Fruit fly (Drosophila melanogaster) whole organism, embryonic: ENCODE measurements around the gene Tob.
A peak's percentile ranks its signal among the peaks of the same experiment; 100 is the strongest.

Source experiments
- Adf1 ChIP-seq: fragments of 200-800 bp; sonication (Bioruptor generic); IDR thresholded peaks from 2 replicates; pipeline ENCODE4 v1.3.6; 2022; ENCODE audit warnings: missing biosample characterization, missing genetic modification characterization
- Atf3 ChIP-seq: fragments of 200-800 bp; sonication (Bioruptor generic); optimal IDR thresholded peaks from 3 replicates; lab custom pipeline; 2016; ENCODE audit warnings: missing biosample characterization, missing genetic modification characterization
- CG10979 ChIP-seq: fragments of 200-800 bp; sonication (Bioruptor generic); optimal IDR thresholded peaks from 2 replicates; lab custom pipeline; 2018; ENCODE audit warnings: missing biosample characterization, mild to moderate bottlenecking, missing genetic modification characterization, moderate library complexity
- CG14014 ChIP-seq: fragments of 200-800 bp; sonication (Bioruptor generic); IDR thresholded peaks from 2 replicates; pipeline ENCODE4 v1.3.6; 2022; ENCODE audit warnings: missing biosample characterization, missing genetic modification characterization
- CG14710 ChIP-seq: fragments of 200-800 bp; sonication (Bioruptor generic); optimal IDR thresholded peaks from 3 replicates; lab custom pipeline; 2019; ENCODE audit warnings: missing biosample characterization, mild to moderate bottlenecking, missing genetic modification characterization, moderate library complexity
- CG15601 ChIP-seq: fragments of 200-800 bp; sonication (Bioruptor generic); optimal IDR thresholded peaks from 3 replicates; lab custom pipeline; 2019; ENCODE audit warnings: missing biosample characterization, mild to moderate bottlenecking, missing genetic modification characterization, moderate library complexity
- CG17328 ChIP-seq: fragments of 200-800 bp; sonication (Bioruptor generic); IDR thresholded peaks from 2 replicates; pipeline ENCODE4 v1.3.6; 2022; ENCODE audit warnings: missing biosample characterization, missing genetic modification characterization
- CG17359 ChIP-seq: fragments of 200-800 bp; sonication (Bioruptor generic); optimal IDR thresholded peaks from 3 replicates; lab custom pipeline; 2018; ENCODE audit warnings: missing biosample characterization, mild to moderate bottlenecking, missing genetic modification characterization, moderate library complexity
- CG2116 ChIP-seq: fragments of 200-800 bp; sonication (Bioruptor generic); optimal IDR thresholded peaks from 3 replicates; lab custom pipeline; 2018; ENCODE audit warnings: missing biosample characterization, mild to moderate bottlenecking, missing genetic modification characterization
- CG2120 ChIP-seq: fragments of 200-800 bp; sonication (Bioruptor generic); optimal IDR thresholded peaks from 3 replicates; lab custom pipeline; 2016; ENCODE audit warnings: missing biosample characterization, missing genetic modification characterization
- CG2199 ChIP-seq: fragments of 200-800 bp; sonication (Bioruptor generic); IDR thresholded peaks from 3 replicates; pipeline ENCODE4 v1.3.6; 2022; ENCODE audit warnings: missing biosample characterization, missing genetic modification characterization
- CG3407 ChIP-seq: fragments of 200-800 bp; sonication (Bioruptor generic); optimal IDR thresholded peaks from 2 replicates; lab custom pipeline; 2018; ENCODE audit warnings: missing biosample characterization, mild to moderate bottlenecking, missing genetic modification characterization
- CG4617 ChIP-seq: fragments of 200-800 bp; sonication (Bioruptor generic); optimal IDR thresholded peaks from 3 replicates; lab custom pipeline; 2016; ENCODE audit warnings: missing biosample characterization, missing genetic modification characterization, borderline replicate concordance
- CG4730 ChIP-seq: fragments of 200-800 bp; sonication (Bioruptor generic); IDR thresholded peaks from 2 replicates; pipeline ENCODE4 v1.3.6; 2022; ENCODE audit warnings: missing biosample characterization, missing genetic modification characterization
- CG4854 ChIP-seq: fragments of 200-800 bp; sonication (Bioruptor generic); optimal IDR thresholded peaks from 2 replicates; lab custom pipeline; 2016; ENCODE audit warnings: missing biosample characterization, missing genetic modification characterization, inconsistent platforms
- CG6791 ChIP-seq: fragments of 200-800 bp; sonication (Bioruptor generic); IDR thresholded peaks from 3 replicates; pipeline ENCODE4 v1.3.6; 2022; ENCODE audit warnings: missing biosample characterization, missing genetic modification characterization; ENCODE audit not compliant: partially characterized antibody
- CG7963 ChIP-seq: fragments of 200-800 bp; sonication (Bioruptor generic); IDR thresholded peaks from 3 replicates; pipeline ENCODE4 v1.3.6; 2022; ENCODE audit warnings: missing biosample characterization, missing genetic modification characterization; ENCODE audit not compliant: partially characterized antibody
- CG8388 ChIP-seq: fragments of 200-800 bp; sonication (Bioruptor generic); optimal IDR thresholded peaks from 2 replicates; lab custom pipeline; 2019; ENCODE audit warnings: missing biosample characterization, mild to moderate bottlenecking, missing genetic modification characterization, moderate library complexity
- CG8478 ChIP-seq: fragments of >200 bp; optimal IDR thresholded peaks from 2 replicates; lab custom pipeline; 2018
- CG8765 ChIP-seq: fragments of 200-800 bp; sonication (Bioruptor generic); IDR thresholded peaks from 2 replicates; pipeline ENCODE4 v1.3.6; 2022; ENCODE audit warnings: missing biosample characterization, missing genetic modification characterization
- CG9727 ChIP-seq: fragments of 200-800 bp; sonication (Bioruptor generic); optimal IDR thresholded peaks from 3 replicates; lab custom pipeline; 2017; ENCODE audit warnings: missing biosample characterization, mild to moderate bottlenecking, missing genetic modification characterization
- Deaf1 ChIP-seq: fragments of 200-800 bp; optimal IDR thresholded peaks from 3 replicates; lab custom pipeline; 2019; ENCODE audit warnings: missing biosample characterization, mild to moderate bottlenecking, missing genetic modification characterization, moderate library complexity
- Dref ChIP-seq: fragments of 200-800 bp; sonication (Bioruptor generic); IDR thresholded peaks from 2 replicates; pipeline ENCODE4 v1.3.6; 2022; ENCODE audit warnings: missing biosample characterization, missing genetic modification characterization
- Hey ChIP-seq: fragments of 200-800 bp; sonication (Bioruptor generic); optimal IDR thresholded peaks from 3 replicates; lab custom pipeline; 2018; ENCODE audit warnings: missing biosample characterization, mild to moderate bottlenecking, missing genetic modification characterization
- Hr3 ChIP-seq: fragments of 200-800 bp; sonication (Bioruptor generic); optimal IDR thresholded peaks from 3 replicates; lab custom pipeline; 2016; ENCODE audit warnings: missing biosample characterization, missing genetic modification characterization
- Hr39 ChIP-seq: fragments of >200 bp; optimal IDR thresholded peaks from 2 replicates; lab custom pipeline; 2017
- Lim3 ChIP-seq: fragments of 200-800 bp; sonication (Bioruptor generic); IDR thresholded peaks from 2 replicates; pipeline ENCODE4 v1.3.6; 2022; ENCODE audit warnings: missing biosample characterization, missing genetic modification characterization
- Oli ChIP-seq: fragments of 200-800 bp; sonication (Bioruptor generic); optimal IDR thresholded peaks from 2 replicates; lab custom pipeline; 2018; ENCODE audit warnings: missing biosample characterization, mild to moderate bottlenecking, missing genetic modification characterization, moderate library complexity
- Scr ChIP-seq: fragments of 200-800 bp; sonication (Bioruptor generic); IDR thresholded peaks from 2 replicates; pipeline ENCODE4 v1.3.6; 2022; ENCODE audit warnings: missing biosample characterization, missing genetic modification characterization; ENCODE audit not compliant: partially characterized antibody
- bigmax ChIP-seq: fragments of 200-800 bp; sonication (Bioruptor generic); optimal IDR thresholded peaks from 2 replicates; lab custom pipeline; 2018; ENCODE audit warnings: missing biosample characterization, mild to moderate bottlenecking, missing genetic modification characterization
- chn ChIP-seq: fragments of 200-800 bp; sonication (Bioruptor generic); optimal IDR thresholded peaks from 2 replicates; lab custom pipeline; 2016; ENCODE audit warnings: missing biosample characterization, missing genetic modification characterization
- ci ChIP-seq: fragments of 200-800 bp; sonication (Bioruptor generic); IDR thresholded peaks from 3 replicates; pipeline ENCODE4 v1.3.6; 2022; ENCODE audit warnings: missing biosample characterization, missing genetic modification characterization
- cwo ChIP-seq: fragments of 200-800 bp; sonication (Bioruptor generic); optimal IDR thresholded peaks from 3 replicates; lab custom pipeline; 2017; ENCODE audit warnings: missing biosample characterization, missing genetic modification characterization, mild to moderate bottlenecking, moderate library complexity, missing genetic modification reagents
- fd3F ChIP-seq: fragments of 200-800 bp; sonication (Bioruptor generic); optimal IDR thresholded peaks from 2 replicates; lab custom pipeline; 2018; ENCODE audit warnings: missing biosample characterization, mild to moderate bottlenecking, missing genetic modification characterization, moderate library complexity
- fd64A ChIP-seq: fragments of 200-800 bp; sonication (Bioruptor generic); optimal IDR thresholded peaks from 3 replicates; lab custom pipeline; 2018; ENCODE audit warnings: missing biosample characterization, mild to moderate bottlenecking, missing genetic modification characterization
- jing ChIP-seq: fragments of 200-800 bp; sonication (Bioruptor generic); optimal IDR thresholded peaks from 2 replicates; lab custom pipeline; 2018; ENCODE audit warnings: missing biosample characterization, mild to moderate bottlenecking, missing genetic modification characterization
- jumu ChIP-seq: fragments of 200-800 bp; sonication (Bioruptor generic); optimal IDR thresholded peaks from 3 replicates; lab custom pipeline; 2016; ENCODE audit warnings: missing biosample characterization, missing genetic modification characterization
- kni ChIP-seq: fragments of 200-800 bp; sonication (Bioruptor generic); optimal IDR thresholded peaks from 3 replicates; lab custom pipeline; 2017; ENCODE audit warnings: mild to moderate bottlenecking, missing biosample characterization, missing genetic modification reagents, missing genetic modification characterization
- lbe ChIP-seq: fragments of 200-800 bp; sonication (Bioruptor generic); optimal IDR thresholded peaks from 2 replicates; lab custom pipeline; 2016; ENCODE audit warnings: missing biosample characterization, mild to moderate bottlenecking, missing genetic modification characterization
- maf-S ChIP-seq: fragments of 200-800 bp; sonication (Bioruptor generic); optimal IDR thresholded peaks from 2 replicates; lab custom pipeline; 2016; ENCODE audit warnings: missing biosample characterization, missing genetic modification characterization
- nom ChIP-seq: fragments of 200-800 bp; sonication (Bioruptor generic); optimal IDR thresholded peaks from 2 replicates; lab custom pipeline; 2017; ENCODE audit warnings: missing biosample characterization, missing genetic modification characterization, mild to moderate bottlenecking, moderate library complexity, missing genetic modification reagents
- ranshi ChIP-seq: fragments of 200-800 bp; sonication (Bioruptor generic); IDR thresholded peaks from 2 replicates; pipeline ENCODE4 v1.3.6; 2022; ENCODE audit warnings: missing biosample characterization, missing genetic modification characterization
- sens ChIP-seq: fragments of 200-800 bp; sonication (Bioruptor generic); peaks from one replicate; lab custom pipeline; 2016; ENCODE audit warnings: missing biosample characterization, missing genetic modification characterization
- slbo ChIP-seq: fragments of 200-800 bp; sonication (Bioruptor generic); IDR thresholded peaks from 2 replicates; pipeline ENCODE4 v1.3.6; 2022; ENCODE audit warnings: missing biosample characterization, missing genetic modification characterization
- ssp ChIP-seq: fragments of 200-800 bp; sonication (Bioruptor generic); IDR thresholded peaks from 2 replicates; pipeline ENCODE4 v1.3.6; 2022; ENCODE audit warnings: missing biosample characterization, missing genetic modification characterization
- tap ChIP-seq: fragments of 200-800 bp; optimal IDR thresholded peaks from 3 replicates; lab custom pipeline; 2019; ENCODE audit warnings: missing biosample characterization, mild to moderate bottlenecking, missing genetic modification characterization, moderate library complexity
- twi ChIP-seq: fragments of 200-800 bp; optimal IDR thresholded peaks from 2 replicates; lab custom pipeline; 2019; ENCODE audit warnings: missing biosample characterization, mild to moderate bottlenecking, missing genetic modification characterization, moderate library complexity
- zf30C ChIP-seq: fragments of 200-800 bp; sonication (Bioruptor generic); optimal IDR thresholded peaks from 3 replicates; lab custom pipeline; 2018; ENCODE audit warnings: missing biosample characterization, mild to moderate bottlenecking, missing genetic modification characterization
- zfh1 ChIP-seq: fragments of 200-800 bp; sonication (Bioruptor generic); IDR thresholded peaks from 3 replicates; pipeline ENCODE4 v1.3.6; 2022; ENCODE audit warnings: missing biosample characterization, missing genetic modification characterization

The Tob gene

DNA sequence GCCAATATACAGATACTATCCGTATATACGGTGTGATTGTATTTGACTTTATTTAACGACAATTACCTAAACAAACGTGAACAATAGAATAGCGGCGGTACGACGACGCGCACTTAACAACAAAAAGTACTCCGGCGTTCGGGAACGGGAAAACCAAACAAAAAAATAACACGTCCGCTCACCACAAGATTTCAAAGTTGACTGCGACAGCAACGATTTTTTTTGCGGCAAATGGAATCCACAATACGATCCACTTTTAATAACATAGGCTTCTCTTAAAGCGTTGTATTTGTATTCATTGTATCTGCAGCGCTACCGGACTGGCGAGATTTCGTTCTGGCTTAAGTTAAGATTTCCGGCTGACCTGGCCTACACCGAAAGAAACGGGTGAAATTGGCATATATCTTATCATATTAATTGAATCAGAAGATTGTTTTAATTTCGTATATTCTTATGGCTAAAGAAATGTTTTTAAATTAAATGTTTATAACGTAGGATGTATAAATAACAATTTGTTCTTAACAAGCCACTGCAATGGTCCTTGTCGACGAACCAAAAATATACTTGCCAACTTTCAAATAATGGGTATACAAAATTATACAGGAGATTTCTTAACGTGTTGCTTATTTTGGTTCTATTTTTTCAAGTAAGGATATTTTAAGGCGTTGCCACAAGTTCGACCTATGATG lies 13.6 kb upstream of the Tob start, which contains the start of the genes CG42353 and CG42354 (continued):
- TF ChIP-seq CG14014 (GFP tag; lab: Robert Waterston, UW), result peak; percentile 93
- peak; percentile 97 for TF ChIP-seq CG14710 (tag; lab: Kevin White, UChicago)
- TF ChIP-seq twi (tag; lab: Kevin White, UChicago), result peak; percentile 94
- TF ChIP-seq jing, result peak; percentile 94
- 0 out of 2 replicates have a peak, but pooled peaks have one; percentile 25 for TF ChIP-seq Dref (GFP tag; lab: Robert Waterston, UW)
- peak; percentile 85 for TF ChIP-seq CG2116 (GFP tag; lab: Kevin White, UChicago)
- TF ChIP-seq zfh1 (GFP tag; lab: Robert Waterston, UW), result peak; percentile 95
- peak; percentile 76 for TF ChIP-seq Adf1
- peak; percentile 95 for TF ChIP-seq tap (tag; lab: Kevin White, UChicago)
- TF ChIP-seq CG4854 (GFP tag; lab: Kevin White, UChicago), result peak; percentile 92
- peak; percentile 93 for TF ChIP-seq CG17328 (GFP tag; lab: Robert Waterston, UW)
- peak; percentile 90 for TF ChIP-seq ssp (GFP tag; lab: Robert Waterston, UW)
- TF ChIP-seq zf30C, result peak; percentile 98
- TF ChIP-seq CG4617 (GFP tag; lab: Kevin White, UChicago), result peak; percentile 87
- TF ChIP-seq CG7963 (GFP tag; lab: Robert Waterston, UW), result no peak
- TF ChIP-seq Hr3 (GFP tag; lab: Kevin White, UChicago), result peak; percentile 96
- TF ChIP-seq chn (GFP tag; lab: Kevin White, UChicago), result peak; percentile 97
- peak; percentile 47 for TF ChIP-seq bigmax (GFP tag; lab: Kevin White, UChicago)
- peak; percentile 95 for TF ChIP-seq CG15601 (tag; lab: Kevin White, UChicago)
- TF ChIP-seq CG2120 (GFP tag; lab: Kevin White, UChicago), result peak; percentile 96
- TF ChIP-seq CG8478 (lab: Kevin White, UChicago), result no peak
- peak; percentile 91 for TF ChIP-seq ranshi
- peak; percentile 89 for TF ChIP-seq CG3407 (GFP tag; lab: Kevin White, UChicago)
- TF ChIP-seq maf-S (GFP tag; lab: Kevin White, UChicago), result peak; percentile 92
- peak; percentile 91 for TF ChIP-seq Atf3 (GFP tag; lab: Kevin White, UChicago)
- TF ChIP-seq Lim3, result peak; percentile 79
- TF ChIP-seq CG2199 (GFP tag; lab: Robert Waterston, UW), result peak; percentile 84; the same call in 2 of the 3 replicates
- peak; percentile 91 for TF ChIP-seq CG8765 (GFP tag; lab: Robert Waterston, UW)
- TF ChIP-seq nom (GFP tag; lab: Kevin White, UChicago), result peak; percentile 91
- TF ChIP-seq Oli, result peak; percentile 97
- TF ChIP-seq CG6791 (GFP tag; lab: Robert Waterston, UW), result 0 out of 3 replicates have a peak, but pooled peaks have one; percentile 40
- peak; percentile 93 for TF ChIP-seq ci
- peak; percentile 95 for TF ChIP-seq sens (GFP tag; lab: Kevin White, UChicago)
- TF ChIP-seq CG9727 (GFP tag; lab: Kevin White, UChicago), result peak; percentile 97
- peak; percentile 88 for TF ChIP-seq CG4730 (GFP tag; lab: Robert Waterston, UW)
- peak; percentile 45 for TF ChIP-seq jumu
- peak; percentile 90 for TF ChIP-seq cwo (GFP tag; lab: Kevin White, UChicago)
- TF ChIP-seq kni (GFP tag; lab: Kevin White, UChicago), result peak; percentile 75
- TF ChIP-seq slbo, result peak; percentile 93
- peak; percentile 73 for TF ChIP-seq Deaf1
- TF ChIP-seq lbe (GFP tag; lab: Kevin White, UChicago), result peak; percentile 92
- no peak for TF ChIP-seq Scr (GFP tag; lab: Robert Waterston, UW)
- TF ChIP-seq fd3F (GFP tag; lab: Kevin White, UChicago), result peak; percentile 90
- TF ChIP-seq CG8388 (GFP tag; lab: Kevin White, UChicago), result peak; percentile 97
- TF ChIP-seq CG10979 (tag; lab: Kevin White, UChicago), result peak; percentile 98
- peak; percentile 90 for TF ChIP-seq fd64A (GFP tag; lab: Kevin White, UChicago)
- TF ChIP-seq CG17359 (tag; lab: Kevin White, UChicago), result peak; percentile 96
- TF ChIP-seq Hey, result peak; percentile 79
- no peak for TF ChIP-seq Hr39
